Worm (Caenorhabditis elegans) whole organism, mixed stage, embryonic: Measurements from ENCODE around the gene K08F4.3.

Experiments
- M03D4.4 ChIP-seq: sonication (generic microtip); optimal IDR thresholded peaks from 2 replicates; lab custom pipeline; 2017; ENCODE audit warnings: mild to moderate bottlenecking, missing genetic modification characterization, missing compliant biosample characterization
- bed-3 ChIP-seq: fragments of 200-800 bp; sonication (Bioruptor generic); optimal IDR thresholded peaks from 3 replicates; lab custom pipeline; 2018; ENCODE audit warnings: mild to moderate bottlenecking, missing genetic modification characterization, moderate library complexity, missing compliant biosample characterization
- blmp-1 ChIP-seq: fragments of 150-350 bp; optimal IDR thresholded peaks from 2 replicates; lab custom pipeline; 2014; ENCODE audit warnings: missing biosample characterization, missing genetic modification characterization
- ceh-43 ChIP-seq: fragments of 200-800 bp; sonication (Bioruptor generic); optimal IDR thresholded peaks from 2 replicates; lab custom pipeline; 2018; ENCODE audit warnings: mild to moderate bottlenecking, missing genetic modification characterization, moderate library complexity, missing compliant biosample characterization
- ces-1 ChIP-seq: fragments of 150-350 bp; optimal IDR thresholded peaks from 2 replicates; lab custom pipeline; 2014; ENCODE audit warnings: missing biosample characterization, missing genetic modification reagents, missing genetic modification characterization
- cnd-1 ChIP-seq: fragments of 200-800 bp; sonication (Bioruptor generic); optimal IDR thresholded peaks from 2 replicates; lab custom pipeline; 2018; ENCODE audit warnings: mild to moderate bottlenecking, missing genetic modification characterization, missing compliant biosample characterization
- drap-1 ChIP-seq: fragments of 200-800 bp; sonication (Bioruptor generic); optimal IDR thresholded peaks from 3 replicates; lab custom pipeline; 2018; ENCODE audit warnings: mild to moderate bottlenecking, missing genetic modification characterization, missing compliant biosample characterization
- elt-1 ChIP-seq: sonication (generic microtip); optimal IDR thresholded peaks from 2 replicates; lab custom pipeline; 2017; ENCODE audit warnings: missing genetic modification characterization, mild to moderate bottlenecking, missing compliant biosample characterization, antibody characterized with exemption, moderate library complexity, borderline replicate concordance; ENCODE audit not compliant: insufficient read depth
- elt-3 ChIP-seq: fragments of 150-350 bp; optimal IDR thresholded peaks from 2 replicates; lab custom pipeline; 2014; ENCODE audit warnings: missing biosample characterization, missing genetic modification characterization
- flh-1 ChIP-seq: fragments of 200-800 bp; sonication (Bioruptor generic); optimal IDR thresholded peaks from 2 replicates; lab custom pipeline; 2018; ENCODE audit warnings: mild to moderate bottlenecking, missing genetic modification characterization, moderate library complexity, missing compliant biosample characterization
- ham-2 ChIP-seq: fragments of 200-800 bp; sonication (Bioruptor generic); optimal IDR thresholded peaks from 2 replicates; lab custom pipeline; 2018; ENCODE audit warnings: mild to moderate bottlenecking, missing genetic modification characterization, missing compliant biosample characterization
- hlh-1 ChIP-seq: fragments of 150-350 bp; optimal IDR thresholded peaks from 2 replicates; lab custom pipeline; 2014; ENCODE audit warnings: missing biosample characterization, missing genetic modification reagents, missing genetic modification characterization
- lin-13 ChIP-seq: fragments of 150-350 bp; optimal IDR thresholded peaks from 2 replicates; lab custom pipeline; 2014; ENCODE audit warnings: missing biosample characterization, missing genetic modification characterization
- lin-32 ChIP-seq: fragments of 200-800 bp; sonication (Bioruptor generic); optimal IDR thresholded peaks from 2 replicates; lab custom pipeline; 2018; ENCODE audit warnings: mild to moderate bottlenecking, missing genetic modification characterization, missing compliant biosample characterization
- lsy-2 ChIP-seq: fragments of 150-350 bp; optimal IDR thresholded peaks from 2 replicates; lab custom pipeline; 2014; ENCODE audit warnings: missing biosample characterization, missing genetic modification characterization
- mab-5 ChIP-seq: fragments of 150-350 bp; optimal IDR thresholded peaks from 2 replicates; lab custom pipeline; 2014; ENCODE audit warnings: missing biosample characterization, missing genetic modification characterization
- mep-1 ChIP-seq: fragments of 150-350 bp; optimal IDR thresholded peaks from 2 replicates; lab custom pipeline; 2017; ENCODE audit warnings: missing biosample characterization, missing genetic modification reagents, missing genetic modification characterization, inconsistent platforms
- mls-2 ChIP-seq: sonication (generic microtip); optimal IDR thresholded peaks from 2 replicates; lab custom pipeline; 2016; ENCODE audit warnings: mild to moderate bottlenecking, missing genetic modification characterization, moderate library complexity, missing compliant biosample characterization
- nhr-12 ChIP-seq: fragments of 150-350 bp; optimal IDR thresholded peaks from 2 replicates; lab custom pipeline; 2014; ENCODE audit warnings: missing biosample characterization, missing genetic modification characterization
- nhr-2 ChIP-seq: fragments of 150-350 bp; optimal IDR thresholded peaks from 2 replicates; lab custom pipeline; 2014; ENCODE audit warnings: missing biosample characterization, missing genetic modification characterization
- nhr-28 ChIP-seq: fragments of 150-350 bp; optimal IDR thresholded peaks from 2 replicates; lab custom pipeline; 2014; ENCODE audit warnings: missing biosample characterization, missing genetic modification characterization
- nhr-76 ChIP-seq: sonication (generic microtip); optimal IDR thresholded peaks from 2 replicates; lab custom pipeline; 2017; ENCODE audit warnings: missing biosample characterization, missing genetic modification characterization
- pha-4 ChIP-seq: fragments of 150-350 bp; optimal IDR thresholded peaks from 2 replicates; lab custom pipeline; 2018; ENCODE audit warnings: missing biosample characterization, missing genetic modification reagents, missing genetic modification characterization
- sem-2 ChIP-seq: fragments of 200-800 bp; sonication (Bioruptor generic); optimal IDR thresholded peaks from 2 replicates; lab custom pipeline; 2018; ENCODE audit warnings: mild to moderate bottlenecking, missing genetic modification characterization, missing compliant biosample characterization
- snpc-4 ChIP-seq: fragments of 150-350 bp; optimal IDR thresholded peaks from 2 replicates; lab custom pipeline; 2014; ENCODE audit warnings: missing biosample characterization, missing genetic modification characterization
- sptf-1 ChIP-seq: sonication (generic microtip); optimal IDR thresholded peaks from 2 replicates; lab custom pipeline; 2017; ENCODE audit warnings: mild to moderate bottlenecking, missing genetic modification characterization, moderate library complexity, missing compliant biosample characterization
- tbx-8 ChIP-seq: fragments of 200-800 bp; sonication (Bioruptor generic); optimal IDR thresholded peaks from 2 replicates; lab custom pipeline; 2018; ENCODE audit warnings: mild to moderate bottlenecking, missing genetic modification characterization, moderate library complexity, missing compliant biosample characterization
- unc-120 ChIP-seq: sonication (generic microtip); optimal IDR thresholded peaks from 2 replicates; lab custom pipeline; 2017; ENCODE audit warnings: missing genetic modification characterization, missing compliant biosample characterization; ENCODE audit not compliant: poor library complexity, severe bottlenecking
- unc-39 ChIP-seq: fragments of 150-350 bp; optimal IDR thresholded peaks from 2 replicates; lab custom pipeline; 2014; ENCODE audit warnings: missing biosample characterization, missing genetic modification characterization
- unc-62 ChIP-seq: fragments of 150-350 bp; optimal IDR thresholded peaks from 2 replicates; lab custom pipeline; 2014; ENCODE audit warnings: missing biosample characterization, missing genetic modification reagents, missing genetic modification characterization
- zip-8 ChIP-seq: fragments of 150-350 bp; optimal IDR thresholded peaks from 2 replicates; lab custom pipeline; 2014; ENCODE audit warnings: missing biosample characterization, missing genetic modification characterization
- ztf-11 ChIP-seq: fragments of 150-350 bp; optimal IDR thresholded peaks from 2 replicates; lab custom pipeline; 2014; ENCODE audit warnings: missing biosample characterization, missing genetic modification characterization

Gene K08F4.3

DNA sequence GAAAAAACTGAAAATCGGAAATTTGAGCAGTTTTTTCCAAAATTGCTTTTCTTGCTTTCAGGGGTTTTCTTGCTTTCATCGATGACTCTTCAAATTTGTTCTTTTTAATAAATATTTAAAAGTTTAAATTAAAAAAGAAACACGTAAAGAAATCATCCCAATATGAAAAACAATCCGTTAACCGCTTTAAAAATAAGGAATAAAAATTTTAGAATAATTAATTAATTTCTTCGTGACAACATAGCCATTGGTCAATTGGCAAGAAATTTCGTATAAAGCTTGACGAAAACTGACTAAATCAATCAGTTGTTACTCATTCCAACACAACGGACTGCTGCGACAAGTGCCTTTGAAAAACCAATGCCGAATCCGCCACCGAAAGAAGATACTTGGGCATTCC, 16.5 kb upstream of the K08F4.3 start, which contains the start of gene nsph-3.2:
Gene nsph-3.2 (plus strand): TSS at position 301 of the 400 bp plus-strand sequence.
- TF ChIP-seq zip-8 (no peak), lin-32 (GFP tag; lab: Kevin White, UChicago) (no peak), cnd-1 (tag; lab: Kevin White, UChicago) (no peak), ceh-43 (no peak), ces-1 (GFP tag; lab: Kevin White, UChicago) (no peak), M03D4.4 (tag; lab: Kevin White, UChicago) (no peak), blmp-1 (tag; lab: Kevin White, UChicago) (no peak), elt-3 (tag; lab: Kevin White, UChicago) (no peak), ztf-11 (tag; lab: Kevin White, UChicago) (no peak), snpc-4 (tag; lab: Kevin White, UChicago) (no peak), ham-2 (GFP tag; lab: Kevin White, UChicago) (no peak), lsy-2 (tag; lab: Kevin White, UChicago) (no peak), hlh-1 (tag; lab: Kevin White, UChicago) (no peak), bed-3 (no peak), tbx-8 (no peak), pha-4 (no peak), drap-1 (GFP tag; lab: Kevin White, UChicago) (no peak), mab-5 (no peak)

ce11 chrIV:10115142-10115541, 13.9 kb upstream of the K08F4.3 start, which contains the start of gene C04G2.10:
Gene C04G2.10, plus strand, starts transcription at chrIV:10115442.
- TF ChIP-seq mep-1 (no peak), ces-1 (GFP tag; lab: Kevin White, UChicago) (no peak), flh-1 (no peak), elt-1 (tag; lab: Kevin White, UChicago) (no peak), nhr-28 (tag; lab: Kevin White, UChicago) (no peak), unc-62 (GFP tag; lab: Kevin White, UChicago) (no peak), lsy-2 (tag; lab: Kevin White, UChicago) (no peak), sptf-1 (tag; lab: Kevin White, UChicago) (no peak), lin-13 (tag; lab: Kevin White, UChicago) (no peak), elt-3 (tag; lab: Kevin White, UChicago) (no peak)

ce11 chrIV:10116765-10117164, 12.3 kb upstream of the K08F4.3 start:
- TF ChIP-seq nhr-76 (no peak), lin-32 (GFP tag; lab: Kevin White, UChicago) (no peak), sem-2 (no peak), ceh-43 (no peak), lin-13 (tag; lab: Kevin White, UChicago) (no peak), sptf-1 (tag; lab: Kevin White, UChicago) (no peak), mab-5 (no peak), nhr-2 (tag; lab: Kevin White, UChicago) (no peak), unc-62 (GFP tag; lab: Kevin White, UChicago) (no peak)

ce11 chrIV:10122205-10122604, 6.9 kb upstream of the K08F4.3 start, which contains the start of gene irld-21:
Gene irld-21, minus strand, starts transcription at chrIV:10122305.
- no peak for TF ChIP-seq sem-2
- TF ChIP-seq snpc-4 (tag; lab: Kevin White, UChicago), result no peak
- TF ChIP-seq elt-1 (tag; lab: Kevin White, UChicago), result no peak
- TF ChIP-seq lsy-2 (tag; lab: Kevin White, UChicago), result no peak
- TF ChIP-seq cnd-1 (tag; lab: Kevin White, UChicago), result no peak
- no peak for TF ChIP-seq unc-39
- no peak for TF ChIP-seq ceh-43
- TF ChIP-seq nhr-12 (tag; lab: Kevin White, UChicago), result no peak
- TF ChIP-seq pha-4, result no peak
- no peak for TF ChIP-seq flh-1
- TF ChIP-seq ham-2 (GFP tag; lab: Kevin White, UChicago), result no peak
- no peak for TF ChIP-seq sptf-1 (tag; lab: Kevin White, UChicago)
- TF ChIP-seq mls-2 (tag; lab: Kevin White, UChicago), result no peak
- TF ChIP-seq hlh-1 (tag; lab: Kevin White, UChicago), result no peak
- TF ChIP-seq elt-3 (tag; lab: Kevin White, UChicago), result no peak

- no peak for TF ChIP-seq hlh-1 (tag; lab: Kevin White, UChicago)
- TF ChIP-seq ces-1 (GFP tag; lab: Kevin White, UChicago), result no peak
- TF ChIP-seq lin-13 (tag; lab: Kevin White, UChicago), result no peak
- TF ChIP-seq mls-2 (tag; lab: Kevin White, UChicago), result no peak
- no peak for TF ChIP-seq sptf-1 (tag; lab: Kevin White, UChicago)
- no peak for TF ChIP-seq unc-120 (tag; lab: Kevin White, UChicago)
- TF ChIP-seq blmp-1 (tag; lab: Kevin White, UChicago), result no peak
- TF ChIP-seq flh-1, result no peak
- no peak for TF ChIP-seq nhr-28 (tag; lab: Kevin White, UChicago)
- TF ChIP-seq pha-4, result no peak
- no peak for TF ChIP-seq sem-2
- TF ChIP-seq snpc-4 (tag; lab: Kevin White, UChicago), result no peak
- no peak for TF ChIP-seq unc-62 (GFP tag; lab: Kevin White, UChicago)
Observed at ce11 chrIV:10126544-10126943, 2.5 kb upstream of the K08F4.3 start, which contains the start of gene ctf-18. Gene ctf-18, minus strand, starts transcription at chrIV:10126644.
